Worm (Caenorhabditis elegans): ENCODE results near the gene K07B1.4.
"Not testable (repeated sequence)": the region's sequence is repeated elsewhere in the genome, so short reads cannot be mapped to it uniquely, and the experiment has no call there.

The K07B1.4 gene

ce11 chrV:9375378-9375777, 46.6 kb downstream of the K07B1.4 start, which contains the start of gene E02C12.9:
Gene E02C12.9 (minus strand): TSS chrV:9375478.
- TF ChIP-seq sea-1 (GFP tag; conservative IDR thresholded peaks at IDR 0.05) (no peak), tbx-11 (GFP tag; IDR thresholded peaks at IDR 0.05) (no peak), aly-1 (tag; optimal IDR thresholded peaks at IDR 0.05) (no peak), tbx-37 (GFP tag; conservative IDR thresholded peaks at IDR 0.05) (no peak), tra-4 (tag; optimal IDR thresholded peaks at IDR 0.05) (no peak), B0310.2 (tag; optimal IDR thresholded peaks at IDR 0.05) (no peak), ama-1 (optimal IDR thresholded peaks at IDR 0.05) (no peak), flt-1 (GFP tag; IDR thresholded peaks at IDR 0.05) (no peak), pes-1 (GFP tag; IDR thresholded peaks at IDR 0.05) (no peak), ceh-36 (tag; optimal IDR thresholded peaks at IDR 0.05) (no peak), scrt-1 (GFP tag; IDR thresholded peaks at IDR 0.05) (no peak), ceh-13 (GFP tag; optimal IDR thresholded peaks at IDR 0.05) (no peak), F13C5.2 (tag; optimal IDR thresholded peaks at IDR 0.05) (no peak), ets-7 (tag; optimal IDR thresholded peaks at IDR 0.05) (no peak), hmg-4 (GFP tag; optimal IDR thresholded peaks at IDR 0.05) (no peak)

- TF ChIP-seq hmg-4 (GFP tag; optimal IDR thresholded peaks at IDR 0.05) (no peak), sea-1 (GFP tag; conservative IDR thresholded peaks at IDR 0.05) (no peak), pes-1 (GFP tag; IDR thresholded peaks at IDR 0.05) (no peak), hnd-1 (tag; optimal IDR thresholded peaks at IDR 0.05) (no peak), flt-1 (GFP tag; IDR thresholded peaks at IDR 0.05) (no peak), aly-1 (tag; optimal IDR thresholded peaks at IDR 0.05) (no peak), scrt-1 (GFP tag; IDR thresholded peaks at IDR 0.05) (no peak), ceh-13 (GFP tag; optimal IDR thresholded peaks at IDR 0.05) (no peak), F13C5.2 (tag; optimal IDR thresholded peaks at IDR 0.05) (no peak), B0310.2 (tag; optimal IDR thresholded peaks at IDR 0.05) (no peak), ets-7 (tag; optimal IDR thresholded peaks at IDR 0.05) (no peak), ceh-36 (tag; optimal IDR thresholded peaks at IDR 0.05) (no peak), tra-4 (tag; optimal IDR thresholded peaks at IDR 0.05) (no peak), tbx-11 (GFP tag; IDR thresholded peaks at IDR 0.05) (no peak)
Observed at ce11 chrV:9376417-9376816, 47.6 kb downstream of the K07B1.4 start, which contains the start of gene E02C12.19. Gene E02C12.19 (minus strand): TSS chrV:9376517.

- TF ChIP-seq ceh-36 (tag; optimal IDR thresholded peaks at IDR 0.05), result no peak
- no peak for TF ChIP-seq hmg-4 (GFP tag; optimal IDR thresholded peaks at IDR 0.05)
- TF ChIP-seq aly-1 (tag; optimal IDR thresholded peaks at IDR 0.05), result no peak
- TF ChIP-seq tbx-37 (GFP tag; conservative IDR thresholded peaks at IDR 0.05), result no peak
- TF ChIP-seq hnd-1 (tag; optimal IDR thresholded peaks at IDR 0.05), result no peak
- no peak for TF ChIP-seq tbx-11 (GFP tag; IDR thresholded peaks at IDR 0.05)
- TF ChIP-seq flt-1 (GFP tag; IDR thresholded peaks at IDR 0.05), result no peak
- TF ChIP-seq ama-1 (optimal IDR thresholded peaks at IDR 0.05), result no peak
- no peak for TF ChIP-seq sea-1 (GFP tag; conservative IDR thresholded peaks at IDR 0.05)
- TF ChIP-seq scrt-1 (GFP tag; IDR thresholded peaks at IDR 0.05), result no peak
- no peak for TF ChIP-seq B0310.2 (tag; optimal IDR thresholded peaks at IDR 0.05)
- TF ChIP-seq tra-4 (tag; optimal IDR thresholded peaks at IDR 0.05), result no peak
- TF ChIP-seq pes-1 (GFP tag; IDR thresholded peaks at IDR 0.05), result no peak
- no peak for TF ChIP-seq ets-7 (tag; optimal IDR thresholded peaks at IDR 0.05)
- no peak for TF ChIP-seq F13C5.2 (tag; optimal IDR thresholded peaks at IDR 0.05)
- no peak for TF ChIP-seq hmbx-1 (tag; optimal IDR thresholded peaks at IDR 0.05)
- TF ChIP-seq ceh-13 (GFP tag; optimal IDR thresholded peaks at IDR 0.05), result no peak
Observed at ce11 chrV:9378335-9378734, 49.6 kb downstream of the K07B1.4 start, which contains the start of gene E02C12.10. Gene E02C12.10 (minus strand): TSS chrV:9378409.

- not testable (repeated sequence) for TF ChIP-seq sea-1 (GFP tag; conservative IDR thresholded peaks at IDR 0.05); scrt-1 (GFP tag; IDR thresholded peaks at IDR 0.05); flt-1 (GFP tag; IDR thresholded peaks at IDR 0.05)
Observed at ce11 chrV:9379808-9380207, 51.0 kb downstream of the K07B1.4 start, which contains the start of gene E02C12.11. Gene E02C12.11 (minus strand): TSS chrV:9379908.
